Worm (Caenorhabditis elegans): Measurements from ENCODE around the gene Y39B6A.34.

DNA sequence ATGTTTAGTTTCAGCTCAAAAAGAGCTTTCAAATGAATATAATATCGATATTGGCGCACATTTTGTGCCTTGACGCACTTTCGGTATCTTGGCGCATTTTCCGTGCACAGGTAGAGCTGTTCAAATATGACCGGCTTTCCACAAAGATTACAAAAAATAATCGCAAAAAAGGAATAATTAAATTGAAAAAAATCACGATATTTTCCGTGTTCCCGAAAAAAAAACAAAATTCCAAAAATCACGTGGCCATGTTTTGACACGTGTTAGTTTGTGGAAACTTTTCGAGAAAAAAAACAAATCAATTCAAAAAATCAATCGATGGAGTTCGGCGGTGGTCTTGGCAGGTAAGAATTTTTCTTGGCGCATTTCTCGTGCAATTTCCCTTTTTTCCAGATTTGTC lies 25.3 kb downstream of the Y39B6A.34 start, which contains the start of gene Y39B6A.25:
- TF ChIP-seq nhr-28 (tag; optimal IDR thresholded peaks at IDR 0.05) (no peak), unc-62 (GFP tag; optimal IDR thresholded peaks at IDR 0.05) (no peak), pha-4 (tag; optimal IDR thresholded peaks at IDR 0.05) (no peak), nhr-237 (tag; optimal IDR thresholded peaks at IDR 0.05) (no peak), ces-1 (GFP tag; optimal IDR thresholded peaks at IDR 0.05) (no peak), ztf-11 (tag; optimal IDR thresholded peaks at IDR 0.05) (no peak), nhr-12 (tag; optimal IDR thresholded peaks at IDR 0.05) (no peak)
